Worm (Caenorhabditis elegans): Measurements from ENCODE around the gene Y81G3A.6.
"Not testable (repeated sequence)": the region's sequence is repeated elsewhere in the genome, so short reads cannot be mapped to it uniquely, and the experiment has no call there.

The Y81G3A.6 gene

DNA sequence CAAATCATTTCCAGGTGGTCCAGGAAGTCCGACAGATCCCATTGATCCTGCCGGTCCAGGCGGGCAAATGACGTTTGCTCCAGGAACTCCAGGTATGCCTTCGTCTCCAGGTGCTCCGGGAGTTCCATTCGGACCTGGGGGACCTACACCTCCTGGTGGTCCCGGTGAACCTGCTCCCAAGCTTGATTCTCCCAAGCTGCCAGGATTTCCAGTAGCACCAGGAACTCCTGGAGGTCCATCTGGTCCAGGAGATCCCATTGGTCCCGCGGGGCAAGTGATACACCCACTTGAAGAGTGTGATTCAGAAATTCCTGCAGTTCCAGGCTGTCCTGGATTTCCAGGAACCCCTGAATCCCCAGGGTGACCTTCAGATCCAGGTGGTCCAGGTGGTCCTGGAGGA lies 14.0 kb upstream of the Y81G3A.6 start:
- TF ChIP-seq ceh-13 (GFP tag; optimal IDR thresholded peaks at IDR 0.05) (no peak), scrt-1 (GFP tag; IDR thresholded peaks at IDR 0.05) (no peak), tra-4 (tag; optimal IDR thresholded peaks at IDR 0.05) (no peak), aly-1 (tag; optimal IDR thresholded peaks at IDR 0.05) (no peak), hmbx-1 (tag; optimal IDR thresholded peaks at IDR 0.05) (no peak), pes-1 (GFP tag; IDR thresholded peaks at IDR 0.05) (no peak), flt-1 (GFP tag; IDR thresholded peaks at IDR 0.05) (no peak), hmg-4 (GFP tag; optimal IDR thresholded peaks at IDR 0.05) (no peak), hnd-1 (tag; optimal IDR thresholded peaks at IDR 0.05) (no peak), tbx-37 (GFP tag; conservative IDR thresholded peaks at IDR 0.05) (no peak), sea-1 (GFP tag; conservative IDR thresholded peaks at IDR 0.05) (no peak), ets-7 (tag; optimal IDR thresholded peaks at IDR 0.05) (no peak), F13C5.2 (tag; optimal IDR thresholded peaks at IDR 0.05) (no peak), ceh-36 (tag; optimal IDR thresholded peaks at IDR 0.05) (no peak), ama-1 (optimal IDR thresholded peaks at IDR 0.05) (no peak)

DNA sequence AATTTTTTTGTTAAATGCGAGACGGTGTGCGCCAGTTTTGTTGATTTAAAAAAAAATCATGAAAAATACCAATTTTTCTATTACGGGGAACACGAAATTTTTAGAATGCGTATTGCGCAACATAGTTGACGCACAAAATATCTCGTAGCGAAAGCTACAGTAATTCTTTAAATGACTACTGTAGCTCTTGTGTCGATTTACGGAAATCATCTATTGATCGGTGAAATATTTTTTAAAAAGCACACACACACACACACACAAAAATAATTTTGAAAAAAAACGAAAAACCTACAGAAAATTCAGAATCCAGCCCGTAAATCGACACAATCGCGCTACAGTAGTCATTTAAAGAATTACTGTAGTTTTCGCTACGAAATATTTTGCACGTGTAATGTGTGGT lies 9.6 kb upstream of the Y81G3A.6 start:
- TF ChIP-seq tbx-11 (GFP tag; IDR thresholded peaks at IDR 0.05) (no peak), hnd-1 (tag; optimal IDR thresholded peaks at IDR 0.05) (no peak), hmbx-1 (tag; optimal IDR thresholded peaks at IDR 0.05) (no peak), aly-1 (tag; optimal IDR thresholded peaks at IDR 0.05) (no peak), flt-1 (GFP tag; IDR thresholded peaks at IDR 0.05) (no peak), F13C5.2 (tag; optimal IDR thresholded peaks at IDR 0.05) (no peak), pes-1 (GFP tag; IDR thresholded peaks at IDR 0.05) (no peak), tbx-37 (GFP tag; conservative IDR thresholded peaks at IDR 0.05) (no peak), sea-1 (GFP tag; conservative IDR thresholded peaks at IDR 0.05) (no peak)

DNA sequence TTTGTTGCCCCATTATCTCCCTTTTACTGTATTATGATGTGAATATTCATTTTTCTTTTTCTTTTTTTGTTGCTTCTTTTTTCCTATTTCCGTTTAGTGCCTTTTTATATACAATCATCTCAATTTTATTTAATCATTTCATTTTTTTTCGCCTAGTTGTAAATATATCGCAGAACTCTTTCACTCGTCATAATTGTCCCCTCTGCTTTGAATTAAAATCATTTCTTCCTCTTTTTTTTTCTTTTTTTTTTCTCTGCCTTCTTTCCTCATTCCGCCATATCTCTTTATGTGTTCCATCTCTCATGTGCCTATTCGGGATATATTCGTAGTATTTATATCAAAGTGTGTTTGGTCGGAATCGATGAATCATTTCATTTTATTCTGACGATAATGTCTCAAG lies 8.8 kb upstream of the Y81G3A.6 start, which contains the start of gene Y81G3A.4:
Y81G3A.4 (plus strand) TSS at position 301 of the 400 bp plus-strand sequence.
- no peak for TF ChIP-seq ceh-13 (GFP tag; optimal IDR thresholded peaks at IDR 0.05)
- no peak for TF ChIP-seq tbx-11 (GFP tag; IDR thresholded peaks at IDR 0.05)

- TF ChIP-seq tra-4 (tag; optimal IDR thresholded peaks at IDR 0.05) (no peak), scrt-1 (GFP tag; IDR thresholded peaks at IDR 0.05) (no peak), ets-7 (tag; optimal IDR thresholded peaks at IDR 0.05) (no peak), aly-1 (tag; optimal IDR thresholded peaks at IDR 0.05) (no peak), pes-1 (GFP tag; IDR thresholded peaks at IDR 0.05) (no peak), ceh-36 (tag; optimal IDR thresholded peaks at IDR 0.05) (no peak), hnd-1 (tag; optimal IDR thresholded peaks at IDR 0.05) (no peak), sea-1 (GFP tag; conservative IDR thresholded peaks at IDR 0.05) (no peak), ama-1 (optimal IDR thresholded peaks at IDR 0.05) (no peak), hmbx-1 (tag; optimal IDR thresholded peaks at IDR 0.05) (no peak), ceh-13 (GFP tag; optimal IDR thresholded peaks at IDR 0.05) (no peak), tbx-37 (GFP tag; conservative IDR thresholded peaks at IDR 0.05) (no peak), hmg-4 (GFP tag; optimal IDR thresholded peaks at IDR 0.05) (no peak), flt-1 (GFP tag; IDR thresholded peaks at IDR 0.05) (no peak)
These were observed 3.6 kb upstream of the Y81G3A.6 start for ce11 chrII:13085951-13086350.

DNA sequence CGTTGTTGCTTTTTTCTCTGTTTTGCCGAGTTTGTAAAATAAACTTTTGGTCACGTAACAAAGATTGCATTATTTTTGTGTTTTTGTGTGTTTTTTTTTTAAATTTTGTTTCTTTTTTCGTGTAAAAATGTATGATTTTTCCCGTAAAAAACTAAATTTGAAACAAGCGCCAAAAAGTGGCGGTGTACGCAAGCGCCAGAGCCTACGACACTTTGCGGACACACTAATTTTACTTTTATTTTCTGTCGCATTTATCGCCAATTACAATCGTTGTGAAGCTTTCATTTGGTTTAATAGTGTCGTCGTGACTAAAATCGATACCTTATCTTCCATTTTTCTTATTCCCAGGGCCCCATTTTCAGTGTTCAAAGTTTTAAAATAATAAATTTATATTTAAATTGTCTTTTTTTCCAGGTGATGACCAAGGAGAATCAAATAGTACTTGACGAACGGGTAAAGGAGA lies 1.5 kb upstream of the Y81G3A.6 start, which contains the start of the genes Y81G3A.1 and gcn-2:
Y81G3A.1 (minus strand) TSS at position 175 of the 463 bp plus-strand sequence.
gcn-2 (plus strand) TSS at position 413 of the 463 bp plus-strand sequence.
- peak; percentile 38 for TF ChIP-seq F13C5.2 (tag; optimal IDR thresholded peaks at IDR 0.05)
- no peak for TF ChIP-seq hmg-4 (GFP tag; optimal IDR thresholded peaks at IDR 0.05)

DNA sequence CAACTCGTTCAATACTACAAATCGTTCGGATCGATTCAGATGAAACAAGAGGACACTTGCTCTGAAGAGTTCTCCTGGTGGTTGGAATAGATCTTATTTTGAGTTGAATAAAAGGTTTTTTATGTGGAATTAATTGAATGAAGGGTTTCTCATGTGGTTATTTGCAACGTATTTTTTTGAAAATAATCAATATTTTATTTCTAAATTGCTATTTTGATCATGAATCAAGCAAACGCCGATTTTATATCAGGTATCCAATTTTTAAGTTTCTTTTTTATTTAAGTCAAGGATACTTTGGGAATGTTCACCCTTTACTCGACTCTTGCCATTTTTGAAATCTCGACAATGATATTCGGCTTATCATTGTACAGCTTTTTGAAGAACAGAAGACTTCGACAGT lies 1.7 kb downstream of the Y81G3A.6 start, which contains the start of gene Y81G3A.2:
Y81G3A.2 (plus strand) TSS at position 301 of the 400 bp plus-strand sequence.
- not testable (repeated sequence) for TF ChIP-seq ceh-36 (tag; optimal IDR thresholded peaks at IDR 0.05); tbx-37 (GFP tag; conservative IDR thresholded peaks at IDR 0.05); flt-1 (GFP tag; IDR thresholded peaks at IDR 0.05)

ce11 chrII:13078848-13079428 lies 3.4 kb downstream of the Y81G3A.6 start, which contains the start of gene F42G4.6:
F42G4.6 (plus strand) TSS chrII:13079378.
- TF ChIP-seq scrt-1 (GFP tag; IDR thresholded peaks at IDR 0.05): no peak
- TF ChIP-seq ets-7 (tag; optimal IDR thresholded peaks at IDR 0.05): no peak
- no peak for TF ChIP-seq ama-1 (optimal IDR thresholded peaks at IDR 0.05)
- no peak for TF ChIP-seq ceh-36 (tag; optimal IDR thresholded peaks at IDR 0.05)
- no peak for TF ChIP-seq pes-1 (GFP tag; IDR thresholded peaks at IDR 0.05)
- TF ChIP-seq tra-4 (tag; optimal IDR thresholded peaks at IDR 0.05): no peak
- TF ChIP-seq hnd-1 (tag; optimal IDR thresholded peaks at IDR 0.05): no peak
- no peak for TF ChIP-seq flt-1 (GFP tag; IDR thresholded peaks at IDR 0.05)
- no peak for TF ChIP-seq tbx-11 (GFP tag; IDR thresholded peaks at IDR 0.05)
- TF ChIP-seq ceh-13 (GFP tag; optimal IDR thresholded peaks at IDR 0.05): no peak
- TF ChIP-seq sea-1 (GFP tag; conservative IDR thresholded peaks at IDR 0.05): no peak
- no peak for TF ChIP-seq hmbx-1 (tag; optimal IDR thresholded peaks at IDR 0.05)
- TF ChIP-seq tbx-37 (GFP tag; conservative IDR thresholded peaks at IDR 0.05): no peak
- TF ChIP-seq F13C5.2 (tag; optimal IDR thresholded peaks at IDR 0.05): no peak
- no peak for TF ChIP-seq aly-1 (tag; optimal IDR thresholded peaks at IDR 0.05)
- TF ChIP-seq B0310.2 (tag; optimal IDR thresholded peaks at IDR 0.05): no peak
- TF ChIP-seq hmg-4 (GFP tag; optimal IDR thresholded peaks at IDR 0.05): no peak

- TF ChIP-seq flt-1 (GFP tag; IDR thresholded peaks at IDR 0.05) (no peak), tbx-37 (GFP tag; conservative IDR thresholded peaks at IDR 0.05) (no peak), pes-1 (GFP tag; IDR thresholded peaks at IDR 0.05) (no peak), F13C5.2 (tag; optimal IDR thresholded peaks at IDR 0.05) (no peak)
These were observed 4.6 kb downstream of the Y81G3A.6 start for ce11 chrII:13077746-13078145.
